Fruit fly (Drosophila melanogaster) whole organism, embryonic: Measurements from ENCODE around the gene CG43895.

Experiments
- ATbp ChIP-seq: fragments of 200-800 bp; sonication (Bioruptor generic); optimal IDR thresholded peaks from 2 replicates; lab custom pipeline; 2017; ENCODE audit warnings: missing biosample characterization, mild to moderate bottlenecking, missing genetic modification characterization, missing genetic modification reagents
- Adf1 ChIP-seq: fragments of 200-800 bp; sonication (Bioruptor generic); IDR thresholded peaks from 2 replicates; pipeline ENCODE4 v1.3.6; 2022; ENCODE audit warnings: missing biosample characterization, missing genetic modification characterization
- Antp ChIP-seq: fragments of 200-800 bp; sonication (Bioruptor generic); optimal IDR thresholded peaks from 3 replicates; lab custom pipeline; 2016; ENCODE audit warnings: missing biosample characterization, missing genetic modification characterization
- B-H2 ChIP-seq: fragments of 200-800 bp; sonication (Bioruptor generic); optimal IDR thresholded peaks from 2 replicates; lab custom pipeline; 2018; ENCODE audit warnings: missing biosample characterization, mild to moderate bottlenecking, missing genetic modification characterization
- CG10321 ChIP-seq: fragments of 200-800 bp; sonication (Bioruptor generic); IDR thresholded peaks from 2 replicates; pipeline ENCODE4 v1.3.6; 2022; ENCODE audit warnings: missing biosample characterization, missing genetic modification characterization
- CG11085 ChIP-seq: fragments of 200-800 bp; sonication (Bioruptor generic); IDR thresholded peaks from 2 replicates; pipeline ENCODE4 v1.3.6; 2022; ENCODE audit warnings: missing biosample characterization, missing genetic modification characterization
- CG14860 ChIP-seq: fragments of 200-800 bp; sonication (Bioruptor generic); IDR thresholded peaks from 3 replicates; pipeline ENCODE4 v1.3.6; 2022; ENCODE audit warnings: missing biosample characterization, missing genetic modification characterization; ENCODE audit not compliant: partially characterized antibody
- CG17912 ChIP-seq: fragments of 200-800 bp; sonication (Bioruptor generic); optimal IDR thresholded peaks from 2 replicates; lab custom pipeline; 2018; ENCODE audit warnings: missing biosample characterization, mild to moderate bottlenecking, missing genetic modification characterization
- CG18764 ChIP-seq: fragments of 200-800 bp; sonication (Bioruptor generic); optimal IDR thresholded peaks from 3 replicates; lab custom pipeline; 2016; ENCODE audit warnings: missing biosample characterization, missing genetic modification characterization
- CG31441 ChIP-seq: fragments of 200-800 bp; sonication (Bioruptor generic); IDR thresholded peaks from 2 replicates; pipeline ENCODE4 v1.3.6; 2022; ENCODE audit warnings: missing biosample characterization, missing genetic modification characterization
- CG33213 ChIP-seq: fragments of 200-800 bp; sonication (Bioruptor generic); optimal IDR thresholded peaks from 3 replicates; lab custom pipeline; 2016; ENCODE audit warnings: missing biosample characterization, missing genetic modification characterization
- CG34422 ChIP-seq: fragments of 200-800 bp; sonication (Bioruptor generic); IDR thresholded peaks from 3 replicates; pipeline ENCODE4 v1.3.6; 2022; ENCODE audit warnings: missing biosample characterization, missing genetic modification characterization
- CG3995 ChIP-seq: fragments of 200-800 bp; sonication (Bioruptor generic); optimal IDR thresholded peaks from 3 replicates; lab custom pipeline; 2016; ENCODE audit warnings: missing biosample characterization, missing genetic modification characterization
- CG4282 ChIP-seq: fragments of 200-800 bp; sonication (Bioruptor generic); optimal IDR thresholded peaks from 2 replicates; lab custom pipeline; 2016; ENCODE audit warnings: missing biosample characterization, missing genetic modification characterization
- CG4820 ChIP-seq: fragments of 200-800 bp; sonication (Bioruptor generic); optimal IDR thresholded peaks from 3 replicates; lab custom pipeline; 2016; ENCODE audit warnings: missing biosample characterization, missing genetic modification characterization
- CG6254 ChIP-seq: fragments of 200-800 bp; sonication (Bioruptor generic); optimal IDR thresholded peaks from 3 replicates; lab custom pipeline; 2017; ENCODE audit warnings: mild to moderate bottlenecking, missing biosample characterization, missing genetic modification reagents, missing genetic modification characterization
- CG8089 ChIP-seq: fragments of 200-800 bp; sonication (Bioruptor generic); optimal IDR thresholded peaks from 3 replicates; lab custom pipeline; 2016; ENCODE audit warnings: missing biosample characterization, missing genetic modification characterization
- CG8944 ChIP-seq: fragments of 200-800 bp; sonication (Bioruptor generic); optimal IDR thresholded peaks from 3 replicates; lab custom pipeline; 2016; ENCODE audit warnings: missing biosample characterization, missing genetic modification characterization
- CoRest ChIP-seq: fragments of 200-800 bp; sonication (Bioruptor generic); optimal IDR thresholded peaks from 3 replicates; lab custom pipeline; 2018; ENCODE audit warnings: missing biosample characterization, mild to moderate bottlenecking, missing genetic modification characterization, moderate library complexity
- Dll ChIP-seq: fragments of 200-800 bp; sonication (Bioruptor generic); IDR thresholded peaks from 4 replicates; pipeline ENCODE4 v1.3.6; 2022; ENCODE audit warnings: missing biosample characterization, missing genetic modification characterization; ENCODE audit not compliant: partially characterized antibody
- Drgx ChIP-seq: fragments of 200-800 bp; sonication (Bioruptor generic); IDR thresholded peaks from 2 replicates; pipeline ENCODE4 v1.3.6; 2022; ENCODE audit warnings: missing biosample characterization, missing genetic modification characterization
- Eip74EF ChIP-seq, 2 experiments: fragments of 200-800 bp in 1 of 2; fragments of >200 bp in 1 of 2; sonication (Bioruptor generic) in 1 of 2; optimal IDR thresholded peaks; 2 replicates each; lab custom pipeline; 2017 to 2019; ENCODE audit warnings: missing biosample characterization in 2 of 2, missing genetic modification characterization in 2 of 2, mild to moderate bottlenecking in 1 of 2, moderate library complexity in 1 of 2
- Ets97D ChIP-seq: fragments of 200-800 bp; sonication (Bioruptor generic); optimal IDR thresholded peaks from 3 replicates; lab custom pipeline; 2016; ENCODE audit warnings: missing biosample characterization, missing genetic modification characterization
- Fer3 ChIP-seq: fragments of 200-800 bp; sonication (Bioruptor generic); optimal IDR thresholded peaks from 2 replicates; lab custom pipeline; 2018; ENCODE audit warnings: missing biosample characterization, mild to moderate bottlenecking, missing genetic modification characterization, moderate library complexity
- H15 ChIP-seq: fragments of 200-800 bp; sonication (Bioruptor generic); IDR thresholded peaks from 3 replicates; pipeline ENCODE4 v1.3.6; 2022; ENCODE audit warnings: missing biosample characterization, missing genetic modification characterization
- H2.0 ChIP-seq: fragments of 200-800 bp; sonication (Bioruptor generic); IDR thresholded peaks from 2 replicates; pipeline ENCODE4 v1.3.6; 2022; ENCODE audit warnings: missing biosample characterization, missing genetic modification characterization
- HLHmδ ChIP-seq: fragments of 200-800 bp; sonication (Bioruptor generic); optimal IDR thresholded peaks from 2 replicates; lab custom pipeline; 2018; ENCODE audit warnings: missing biosample characterization, mild to moderate bottlenecking, missing genetic modification characterization, moderate library complexity
- Jarid2 ChIP-seq: fragments of 200-800 bp; sonication (Bioruptor generic); optimal IDR thresholded peaks from 3 replicates; lab custom pipeline; 2017; ENCODE audit warnings: mild to moderate bottlenecking, missing biosample characterization, missing genetic modification reagents, missing genetic modification characterization
- PHDP ChIP-seq: fragments of 200-800 bp; sonication (Bioruptor generic); optimal IDR thresholded peaks from 3 replicates; lab custom pipeline; 2018; ENCODE audit warnings: missing biosample characterization, mild to moderate bottlenecking, missing genetic modification characterization, moderate library complexity
- Ptx1 ChIP-seq: fragments of 200-800 bp; sonication (Bioruptor generic); IDR thresholded peaks from 2 replicates; pipeline ENCODE4 v1.3.6; 2022; ENCODE audit warnings: missing biosample characterization, missing genetic modification characterization
- Six4 ChIP-seq: fragments of 200-800 bp; sonication (Bioruptor generic); optimal IDR thresholded peaks from 2 replicates; lab custom pipeline; 2016; ENCODE audit warnings: missing biosample characterization, missing genetic modification characterization
- Spps ChIP-seq: fragments of 200-800 bp; sonication (Bioruptor generic); optimal IDR thresholded peaks from 2 replicates; lab custom pipeline; 2018; ENCODE audit warnings: missing biosample characterization, mild to moderate bottlenecking, missing genetic modification characterization
- bsh ChIP-seq, 2 experiments: fragments of 200-800 bp; sonication (Bioruptor generic); optimal IDR thresholded peaks; 2 replicates each; lab custom pipeline; 2017 to 2018; ENCODE audit warnings: mild to moderate bottlenecking in 2 of 2, missing biosample characterization in 2 of 2, missing genetic modification characterization in 2 of 2, moderate library complexity in 1 of 2
- dpn ChIP-seq, 2 experiments: fragments of 200-800 bp; sonication (Bioruptor generic); optimal IDR thresholded peaks; 3 replicates each; lab custom pipeline; 2016; ENCODE audit warnings: missing biosample characterization in 2 of 2, missing genetic modification characterization in 2 of 2
- en ChIP-seq: fragments of 200-800 bp; sonication (Bioruptor generic); optimal IDR thresholded peaks from 2 replicates; lab custom pipeline; 2016; ENCODE audit warnings: missing biosample characterization, missing genetic modification characterization
- fd102C ChIP-seq: fragments of 200-800 bp; sonication (Bioruptor generic); optimal IDR thresholded peaks from 2 replicates; lab custom pipeline; 2018; ENCODE audit warnings: missing biosample characterization, mild to moderate bottlenecking, missing genetic modification characterization, moderate library complexity
- gce ChIP-seq: fragments of 200-800 bp; sonication (Bioruptor generic); IDR thresholded peaks from 3 replicates; pipeline ENCODE4 v1.3.6; 2022; ENCODE audit warnings: missing biosample characterization, missing genetic modification characterization
- klu ChIP-seq: fragments of 200-800 bp; sonication (Bioruptor generic); IDR thresholded peaks from 2 replicates; pipeline ENCODE4 v1.3.6; 2022; ENCODE audit warnings: missing biosample characterization, missing genetic modification characterization
- mld ChIP-seq: fragments of 200-800 bp; sonication (Bioruptor generic); IDR thresholded peaks from 3 replicates; pipeline ENCODE4 v1.3.6; 2022; ENCODE audit warnings: missing biosample characterization, missing genetic modification characterization; ENCODE audit not compliant: partially characterized antibody
- nerfin-1 ChIP-seq: fragments of 200-800 bp; sonication (Bioruptor generic); optimal IDR thresholded peaks from 3 replicates; lab custom pipeline; 2019; ENCODE audit warnings: missing biosample characterization, mild to moderate bottlenecking, missing genetic modification characterization, moderate library complexity
- repo ChIP-seq: fragments of 200-800 bp; sonication (Bioruptor generic); optimal IDR thresholded peaks from 2 replicates; lab custom pipeline; 2016; ENCODE audit warnings: missing biosample characterization, missing genetic modification characterization
- salm ChIP-seq: fragments of 200-800 bp; sonication (Bioruptor generic); optimal IDR thresholded peaks from 2 replicates; lab custom pipeline; 2018; ENCODE audit warnings: missing biosample characterization, mild to moderate bottlenecking, missing genetic modification characterization
- scrt ChIP-seq: fragments of 200-800 bp; sonication (Bioruptor generic); optimal IDR thresholded peaks from 2 replicates; lab custom pipeline; 2018; ENCODE audit warnings: missing biosample characterization, mild to moderate bottlenecking, missing genetic modification characterization, moderate library complexity
- tgo ChIP-seq: fragments of 200-800 bp; sonication (Bioruptor generic); IDR thresholded peaks from 3 replicates; pipeline ENCODE4 v1.3.6; 2022; ENCODE audit warnings: missing biosample characterization, missing genetic modification characterization
- tin ChIP-seq: fragments of 200-800 bp; sonication (Bioruptor generic); optimal IDR thresholded peaks from 3 replicates; lab custom pipeline; 2016; ENCODE audit warnings: missing biosample characterization, missing genetic modification characterization
- tio ChIP-seq: fragments of 200-800 bp; sonication (Bioruptor generic); optimal IDR thresholded peaks from 2 replicates; lab custom pipeline; 2017; ENCODE audit warnings: missing biosample characterization, missing genetic modification characterization, inconsistent platforms
- wek ChIP-seq: fragments of 200-800 bp; sonication (Bioruptor generic); optimal IDR thresholded peaks from 3 replicates; lab custom pipeline; 2018; ENCODE audit warnings: missing biosample characterization, mild to moderate bottlenecking, missing genetic modification characterization, moderate library complexity

CG43895 gene

dm6 chr3L:21832203-21833160, 19.0 kb upstream of the CG43895 start, which contains the start of the genes CG7148 and Nopp140 (continued):
- TF ChIP-seq HLHmδ (GFP tag; lab: Kevin White, UChicago) (peak; percentile 82), CG4820 (GFP tag; lab: Kevin White, UChicago) (peak; percentile 76), Adf1 (GFP tag; lab: Robert Waterston, UW) (peak; percentile 24; the same call in 1 of the 2 replicates), Jarid2 (no peak), CG33213 (GFP tag; lab: Kevin White, UChicago) (peak; percentile 66), CG11085 (GFP tag; lab: Robert Waterston, UW) (peak; percentile 52), tgo (peak; percentile 59), salm (tag; lab: Kevin White, UChicago) (no peak), H15 (peak; percentile 30; the same call in 1 of the 3 replicates), CG6254 (GFP tag; lab: Kevin White, UChicago) (peak; percentile 35), klu (peak; percentile 44; the same call in 1 of the 2 replicates), CG18764 (GFP tag; lab: Kevin White, UChicago) (peak; percentile 49), Ptx1 (GFP tag; lab: Robert Waterston, UW) (peak; percentile 47; the same call in 1 of the 2 replicates), tio (GFP tag; lab: Kevin White, UChicago) (no peak), Eip74EF (GFP tag; optimal IDR thresholded peaks at IDR 0.05; lab: Kevin White, UChicago) (no peak), Fer3 (peak; percentile 67), CG17912 (GFP tag; lab: Kevin White, UChicago) (peak; percentile 78), PHDP (tag; lab: Kevin White, UChicago) (peak; percentile 72), CoRest (tag; lab: Kevin White, UChicago) (peak; percentile 61), CG14860 (GFP tag; lab: Robert Waterston, UW) (no peak), dpn (GFP tag; optimal IDR thresholded peaks at IDR 0.05; lab: Kevin White, UChicago) (peak; percentile 62 to 70), gce (GFP tag; lab: Robert Waterston, UW) (0 out of 3 replicates have a peak, but pooled peaks have one; percentile 48), Six4 (GFP tag; lab: Kevin White, UChicago) (peak; percentile 30), wek (peak; percentile 100), CG8089 (GFP tag; lab: Kevin White, UChicago) (peak; percentile 67), repo (GFP tag; lab: Kevin White, UChicago) (peak; percentile 59), Antp (GFP tag; lab: Kevin White, UChicago) (peak; percentile 75), B-H2 (GFP tag; lab: Kevin White, UChicago) (peak; percentile 89), CG10321 (peak; percentile 46; the same call in 1 of the 2 replicates), scrt (peak; percentile 28), Drgx (peak; percentile 66), Spps (tag; lab: Kevin White, UChicago) (no peak), CG34422 (GFP tag; lab: Robert Waterston, UW) (peak; percentile 91), tin (GFP tag; lab: Kevin White, UChicago) (peak; percentile 71), CG8944 (GFP tag; lab: Kevin White, UChicago) (peak; percentile 61), nerfin-1 (peak; percentile 39), CG4282 (peak; percentile 50), mld (no peak), fd102C (no peak), CG31441 (GFP tag; lab: Robert Waterston, UW) (peak; percentile 61), Ets97D (peak; percentile 89), bsh (GFP tag; optimal IDR thresholded peaks at IDR 0.05; lab: Kevin White, UChicago) (peak in 1 of 2 experiments; percentile 63), en (no peak), CG3995 (GFP tag; lab: Kevin White, UChicago) (peak; percentile 13), ATbp (GFP tag; lab: Kevin White, UChicago) (peak; percentile 22), Dll (GFP tag; lab: Robert Waterston, UW) (0 out of 4 replicates have a peak, but pooled peaks have one; percentile 35), H2.0 (peak; percentile 74)
